Worm (Caenorhabditis elegans) whole organism, L3 larva: Measurements from ENCODE around the gene ttc-4.

Experiments used
- R02D3.7 ChIP-seq: fragments of 150-350 bp; optimal IDR thresholded peaks from 2 replicates; lab custom pipeline; 2014; ENCODE audit warnings: missing biosample characterization, missing genetic modification characterization
- aly-2 ChIP-seq: fragments of 150-350 bp; optimal IDR thresholded peaks from 2 replicates; lab custom pipeline; 2014; ENCODE audit warnings: missing biosample characterization, missing genetic modification characterization
- ama-1 ChIP-seq: fragments of 150-350 bp; optimal IDR thresholded peaks from 2 replicates; lab custom pipeline; 2018
- ceh-16 ChIP-seq: sonication (generic microtip); optimal IDR thresholded peaks from 2 replicates; lab custom pipeline; 2017; ENCODE audit warnings: missing biosample characterization, missing genetic modification characterization
- ceh-28 ChIP-seq: fragments of 150-350 bp; optimal IDR thresholded peaks from 2 replicates; lab custom pipeline; 2014; ENCODE audit warnings: missing biosample characterization, missing genetic modification reagents, missing genetic modification characterization
- ceh-82 ChIP-seq: fragments of 150-350 bp; optimal IDR thresholded peaks from 2 replicates; lab custom pipeline; 2014; ENCODE audit warnings: missing biosample characterization, missing genetic modification characterization
- ceh-9 ChIP-seq: sonication (generic microtip); optimal IDR thresholded peaks from 2 replicates; lab custom pipeline; 2018; ENCODE audit warnings: missing biosample characterization, missing genetic modification characterization
- daf-12 ChIP-seq: fragments of 150-350 bp; optimal IDR thresholded peaks from 2 replicates; lab custom pipeline; 2014; ENCODE audit warnings: missing biosample characterization, missing genetic modification reagents, missing genetic modification characterization
- egl-27 ChIP-seq: sonication (generic microtip); optimal IDR thresholded peaks from 4 replicates; lab custom pipeline; 2017; ENCODE audit warnings: missing biosample characterization, missing genetic modification reagents, missing genetic modification characterization
- egl-5 ChIP-seq: fragments of 150-350 bp; optimal IDR thresholded peaks from 2 replicates; lab custom pipeline; 2017; ENCODE audit warnings: missing biosample characterization, missing genetic modification reagents, missing genetic modification characterization, inconsistent platforms
- elt-1 ChIP-seq: fragments of 150-350 bp; optimal IDR thresholded peaks from 2 replicates; lab custom pipeline; 2014; ENCODE audit warnings: missing biosample characterization, missing genetic modification characterization
- elt-2 ChIP-seq: sonication (generic microtip); optimal IDR thresholded peaks from 2 replicates; lab custom pipeline; 2016; ENCODE audit warnings: missing genetic modification reagents, mild to moderate bottlenecking, missing genetic modification characterization, missing compliant biosample characterization
- elt-3 ChIP-seq, 3 experiments: fragments of 150-350 bp in 1 of 3; sonication (generic microtip) in 2 of 3; optimal IDR thresholded peaks; 2 replicates in 2 of 3; 4 replicates in 1 of 3; lab custom pipeline; 2014 to 2017; ENCODE audit warnings: missing biosample characterization in 3 of 3, missing genetic modification characterization in 3 of 3
- eor-1 ChIP-seq, 2 experiments: fragments of 150-350 bp; optimal IDR thresholded peaks; 2 replicates each; lab custom pipeline; 2014 to 2018; ENCODE audit warnings: missing biosample characterization in 2 of 2, missing genetic modification characterization in 2 of 2
- jun-1 ChIP-seq: fragments of 150-350 bp; optimal IDR thresholded peaks from 2 replicates; lab custom pipeline; 2014; ENCODE audit warnings: missing biosample characterization, missing genetic modification reagents, missing genetic modification characterization
- lin-15B ChIP-seq: fragments of 150-350 bp; optimal IDR thresholded peaks from 2 replicates; lab custom pipeline; 2014; ENCODE audit warnings: missing biosample characterization, missing genetic modification characterization
- lin-39 ChIP-seq: fragments of 150-350 bp; optimal IDR thresholded peaks from 2 replicates; lab custom pipeline; 2018; ENCODE audit warnings: missing biosample characterization, missing genetic modification reagents, missing genetic modification characterization
- lsy-12 ChIP-seq: sonication (generic microtip); optimal IDR thresholded peaks from 2 replicates; lab custom pipeline; 2016; ENCODE audit warnings: mild to moderate bottlenecking, missing genetic modification characterization, missing compliant biosample characterization
- mdl-1 ChIP-seq: fragments of 150-350 bp; optimal IDR thresholded peaks from 2 replicates; lab custom pipeline; 2014; ENCODE audit warnings: missing biosample characterization, missing genetic modification characterization
- nfya-1 ChIP-seq: sonication (generic microtip); optimal IDR thresholded peaks from 2 replicates; lab custom pipeline; 2017; ENCODE audit warnings: missing genetic modification characterization, mild to moderate bottlenecking, missing compliant biosample characterization, antibody characterized with exemption, moderate library complexity; ENCODE audit not compliant: insufficient read depth
- nhr-11 ChIP-seq: fragments of 150-350 bp; optimal IDR thresholded peaks from 2 replicates; lab custom pipeline; 2014; ENCODE audit warnings: missing biosample characterization, missing genetic modification characterization
- nhr-12 ChIP-seq: fragments of 150-350 bp; optimal IDR thresholded peaks from 2 replicates; lab custom pipeline; 2014; ENCODE audit warnings: missing biosample characterization, missing genetic modification characterization
- nhr-237 ChIP-seq: fragments of 150-350 bp; optimal IDR thresholded peaks from 2 replicates; lab custom pipeline; 2014; ENCODE audit warnings: missing biosample characterization, missing genetic modification characterization
- nhr-43 ChIP-seq: sonication (generic microtip); optimal IDR thresholded peaks from 2 replicates; lab custom pipeline; 2016; ENCODE audit warnings: mild to moderate bottlenecking, missing genetic modification characterization, missing compliant biosample characterization; ENCODE audit not compliant: poor library complexity, severe bottlenecking
- nhr-77 ChIP-seq: fragments of 150-350 bp; optimal IDR thresholded peaks from 2 replicates; lab custom pipeline; 2014; ENCODE audit warnings: missing biosample characterization, missing genetic modification characterization
- pha-4 ChIP-seq: fragments of 150-350 bp; optimal IDR thresholded peaks from 2 replicates; lab custom pipeline; 2014; ENCODE audit warnings: missing biosample characterization, missing genetic modification reagents, missing genetic modification characterization
- pqm-1 ChIP-seq: fragments of 150-350 bp; optimal IDR thresholded peaks from 2 replicates; lab custom pipeline; 2017; ENCODE audit warnings: missing biosample characterization, missing genetic modification characterization, inconsistent platforms
- snpc-4 ChIP-seq: fragments of 150-350 bp; optimal IDR thresholded peaks from 2 replicates; lab custom pipeline; 2014; ENCODE audit warnings: missing biosample characterization, missing genetic modification characterization
- tbx-2 ChIP-seq: sonication (generic microtip); optimal IDR thresholded peaks from 2 replicates; lab custom pipeline; 2016; ENCODE audit warnings: mild to moderate bottlenecking, missing genetic modification characterization, missing compliant biosample characterization
- unc-39 ChIP-seq: sonication (generic microtip); optimal IDR thresholded peaks from 4 replicates; lab custom pipeline; 2017; ENCODE audit warnings: missing biosample characterization, missing genetic modification characterization
- zag-1 ChIP-seq: fragments of 150-350 bp; optimal IDR thresholded peaks from 2 replicates; lab custom pipeline; 2014; ENCODE audit warnings: missing biosample characterization, missing genetic modification characterization
- ztf-11 ChIP-seq: fragments of 150-350 bp; optimal IDR thresholded peaks from 2 replicates; lab custom pipeline; 2014; ENCODE audit warnings: missing biosample characterization, missing genetic modification characterization
- ztf-4 ChIP-seq: fragments of 150-350 bp; optimal IDR thresholded peaks from 2 replicates; lab custom pipeline; 2014; ENCODE audit warnings: missing biosample characterization, missing genetic modification characterization

The ttc-4 gene

DNA sequence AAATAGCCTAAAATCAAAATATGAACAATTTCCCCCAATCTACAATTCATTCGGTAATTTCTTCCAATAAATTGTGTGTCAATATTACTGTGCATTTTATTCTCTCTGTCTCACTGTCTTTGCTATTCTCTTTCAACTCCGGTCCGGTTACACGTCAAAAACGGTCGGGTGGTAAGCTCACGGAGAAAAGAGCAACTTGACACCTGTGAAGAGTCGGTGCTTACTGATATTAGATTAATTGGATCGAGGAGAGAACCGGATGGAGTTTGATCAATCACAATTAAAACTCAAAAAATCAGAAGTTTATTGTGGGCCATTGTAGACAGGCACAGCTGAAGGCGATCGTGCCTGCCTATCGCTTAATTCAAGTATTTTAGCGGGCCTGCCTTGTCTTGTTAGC lies 19.6 kb upstream of the ttc-4 start:
- TF ChIP-seq elt-2 (tag; lab: Kevin White, UChicago), result peak; percentile 26
- peak; percentile 13 for TF ChIP-seq nhr-43
- TF ChIP-seq daf-12 (tag; lab: Kevin White, UChicago), result no peak
- TF ChIP-seq egl-5 (tag; lab: Kevin White, UChicago), result no peak

DNA sequence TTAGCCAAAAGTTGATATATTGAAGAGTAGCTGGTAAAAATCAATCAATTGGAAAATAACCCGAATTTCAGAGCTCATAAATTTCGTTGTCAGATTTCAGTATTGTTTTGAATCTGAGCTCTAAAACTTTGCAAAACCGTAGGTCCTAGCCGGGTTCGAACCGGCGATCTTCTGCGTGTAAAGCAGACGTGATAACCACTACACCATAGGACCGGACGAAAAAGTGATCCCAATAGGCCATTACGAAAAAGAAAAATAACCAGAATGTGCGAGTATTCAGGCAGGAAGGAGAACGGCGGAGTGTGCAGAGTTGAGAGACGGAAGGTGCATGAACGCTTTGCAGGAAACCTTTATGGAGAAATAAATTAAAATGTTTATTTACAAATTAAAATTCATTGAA lies 17.5 kb upstream of the ttc-4 start:
- TF ChIP-seq pqm-1, result no peak
- TF ChIP-seq pha-4 (tag; lab: Kevin White, UChicago), result peak; percentile 34
- TF ChIP-seq lin-39 (tag; lab: Kevin White, UChicago), result peak; percentile 24
- TF ChIP-seq tbx-2, result no peak
- TF ChIP-seq ceh-28 (tag; lab: Kevin White, UChicago), result no peak
- peak; percentile 60 for TF ChIP-seq elt-2 (tag; lab: Kevin White, UChicago)
- no peak for TF ChIP-seq ceh-82 (tag; lab: Kevin White, UChicago)
- TF ChIP-seq ceh-9, result no peak
- no peak for TF ChIP-seq elt-3 (tag; optimal IDR thresholded peaks at IDR 0.05; lab: Kevin White, UChicago)
- TF ChIP-seq R02D3.7 (tag; lab: Kevin White, UChicago), result no peak
- TF ChIP-seq egl-5 (tag; lab: Kevin White, UChicago), result no peak
- TF ChIP-seq eor-1 (tag; optimal IDR thresholded peaks at IDR 0.05; lab: Kevin White, UChicago), result no peak
- TF ChIP-seq mdl-1, result no peak
- TF ChIP-seq nhr-77, result no peak
- peak; percentile 47 for TF ChIP-seq jun-1 (tag; lab: Kevin White, UChicago)
- no peak for TF ChIP-seq lsy-12
- TF ChIP-seq nhr-43, result peak; percentile 61
- no peak for TF ChIP-seq zag-1 (tag; lab: Kevin White, UChicago)
- TF ChIP-seq egl-27 (tag; lab: Kevin White, UChicago), result no peak
- TF ChIP-seq nfya-1, result peak; percentile 33
- TF ChIP-seq snpc-4 (tag; lab: Kevin White, UChicago), result peak; percentile 55
- no peak for TF ChIP-seq lin-15B (tag; lab: Kevin White, UChicago)
- no peak for TF ChIP-seq nhr-12 (tag; lab: Kevin White, UChicago)
- TF ChIP-seq elt-1 (tag; lab: Kevin White, UChicago), result no peak
- TF ChIP-seq, all 47 proteins: peak for 7

DNA sequence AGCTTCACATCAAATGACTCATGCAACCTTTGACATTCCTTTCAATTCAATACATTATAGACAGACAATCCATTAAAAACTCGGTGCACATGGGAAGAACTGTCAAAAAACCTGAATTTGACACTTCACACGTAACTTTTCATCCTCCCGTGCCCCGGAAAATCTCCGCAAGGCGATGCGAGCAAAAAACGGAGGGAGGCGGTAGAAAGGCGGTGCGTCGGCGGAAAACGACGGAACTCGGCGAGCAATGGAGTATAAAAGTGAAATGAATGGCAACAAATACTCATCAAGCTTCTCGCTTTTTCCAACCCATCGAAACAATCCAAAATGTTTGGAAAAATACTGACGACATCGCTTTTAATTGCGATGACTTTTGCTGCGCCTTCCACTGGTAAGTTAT lies 16.5 kb upstream of the ttc-4 start, which contains the start of gene T25E4.1:
T25E4.1 (plus strand) TSS at position 301 of the 400 bp plus-strand sequence.
- no peak for TF ChIP-seq unc-39 (tag; lab: Kevin White, UChicago)
- TF ChIP-seq nhr-43, result no peak
- no peak for TF ChIP-seq nhr-237 (tag; lab: Kevin White, UChicago)
- TF ChIP-seq aly-2 (tag; lab: Kevin White, UChicago), result no peak
- TF ChIP-seq eor-1 (tag; optimal IDR thresholded peaks at IDR 0.05; lab: Kevin White, UChicago), result no peak
- TF ChIP-seq nhr-11 (tag; lab: Kevin White, UChicago), result no peak
- TF ChIP-seq pha-4 (tag; lab: Kevin White, UChicago), result no peak
- no peak for TF ChIP-seq lin-15B (tag; lab: Kevin White, UChicago)
- no peak for TF ChIP-seq ceh-28 (tag; lab: Kevin White, UChicago)
- no peak for TF ChIP-seq ama-1
- no peak for TF ChIP-seq lin-39 (tag; lab: Kevin White, UChicago)
- TF ChIP-seq daf-12 (tag; lab: Kevin White, UChicago), result no peak
- TF ChIP-seq ceh-16 (tag; lab: Kevin White, UChicago), result no peak
- TF ChIP-seq lsy-12, result no peak
- no peak for TF ChIP-seq mdl-1
- no peak for TF ChIP-seq elt-1 (tag; lab: Kevin White, UChicago)
- TF ChIP-seq, all 47 proteins: peak for 0

DNA sequence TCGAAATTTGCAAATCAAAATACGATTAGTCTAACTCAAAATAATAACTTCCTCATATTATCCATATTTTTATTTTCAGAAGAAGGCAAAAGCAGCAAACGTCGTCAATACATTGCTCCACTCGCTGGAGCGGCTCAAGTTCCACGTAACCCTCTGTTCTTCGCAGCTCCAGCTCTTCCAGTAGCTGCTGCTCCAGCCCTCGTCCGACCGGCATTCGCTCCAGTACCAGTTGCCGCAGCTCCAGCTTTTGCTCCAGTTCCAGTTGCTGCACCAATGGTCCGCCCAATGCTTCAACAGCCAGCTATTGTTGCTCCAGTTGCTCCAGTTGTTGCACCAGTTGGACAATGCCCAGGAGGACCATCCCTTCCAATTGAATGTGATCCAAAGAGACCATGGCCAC lies 15.8 kb upstream of the ttc-4 start:
- TF ChIP-seq eor-1 (tag; optimal IDR thresholded peaks at IDR 0.05; lab: Kevin White, UChicago) (no peak), ztf-4 (tag; lab: Kevin White, UChicago) (no peak), ztf-11 (tag; lab: Kevin White, UChicago) (no peak), ceh-9 (no peak)
- TF ChIP-seq, all 47 proteins: peak for 0

DNA sequence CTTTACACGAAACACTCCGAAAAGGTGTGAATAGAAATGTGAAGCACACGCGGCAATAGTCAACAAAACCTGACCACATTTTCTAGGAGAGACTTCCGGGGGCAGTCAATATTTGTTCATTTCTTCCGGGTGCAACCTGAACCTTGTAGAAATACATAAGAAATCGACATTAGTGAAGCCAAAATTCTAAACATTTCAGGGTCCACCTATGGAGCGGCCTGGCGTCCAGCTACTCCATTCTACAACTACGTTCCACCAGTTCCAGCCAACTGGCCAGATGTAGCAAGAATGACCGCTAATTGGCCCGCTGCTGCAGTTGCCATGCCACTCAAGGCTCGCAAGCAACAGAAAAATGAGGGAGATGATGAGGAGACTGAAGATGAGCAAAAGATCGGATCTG lies 15.3 kb upstream of the ttc-4 start:
- TF ChIP-seq lin-39 (tag; lab: Kevin White, UChicago) (no peak), pha-4 (tag; lab: Kevin White, UChicago) (peak; percentile 58)
